Comparison of ENCODE assay signal across 1 fruit fly cellular context in genomic region chrX:5718476-5719012, dm6.
TF ChIP-seq lines count a peak whose summit lies in the region.

No protein-coding gene starts in this region.

TF ChIP-seq in whole organism, embryonic, 481 proteins besides CTCF, POLR2A, EP300 and RAD21 (continued from another document and continues in another):
- no peak for TF ChIP-seq pb (GFP tag; optimal IDR thresholded peaks at IDR 0.05; lab: Kevin White, UChicago)
- TF ChIP-seq ato (GFP tag; IDR thresholded peaks at IDR 0.05; lab: Robert Waterston, UW; ENCODE audit: partially characterized antibody) = no peak
- peak; percentile 1 for TF ChIP-seq run (tag; optimal IDR thresholded peaks at IDR 0.05; lab: Kevin White, UChicago)
- peak; percentile 64 for TF ChIP-seq CG31224 (GFP tag; IDR thresholded peaks at IDR 0.05; lab: Robert Waterston, UW)
- TF ChIP-seq CG4424 (GFP tag; optimal IDR thresholded peaks at IDR 0.05; lab: Kevin White, UChicago) = peak; percentile 17
- no peak for TF ChIP-seq dm (GFP tag; optimal IDR thresholded peaks at IDR 0.05; lab: Kevin White, UChicago)
- TF ChIP-seq Ravus (GFP tag; IDR thresholded peaks at IDR 0.05; lab: Robert Waterston, UW) = no peak; the same call in 1 of the 2 replicates
- no peak for TF ChIP-seq CG15073 (GFP tag; optimal IDR thresholded peaks at IDR 0.05; lab: Kevin White, UChicago)
- TF ChIP-seq ci (GFP tag; IDR thresholded peaks at IDR 0.05; lab: Robert Waterston, UW) = peak; percentile 63; the same call in 1 of the 3 replicates
- TF ChIP-seq so (GFP tag; IDR thresholded peaks at IDR 0.05; lab: Robert Waterston, UW) = peak; percentile 34; the same call in 1 of the 3 replicates
- TF ChIP-seq CG11504 (tag; optimal IDR thresholded peaks at IDR 0.05; lab: Kevin White, UChicago) = peak; percentile 71
- peak; percentile 83 for TF ChIP-seq CG18599 (GFP tag; optimal IDR thresholded peaks at IDR 0.05; lab: Kevin White, UChicago)
- peak; percentile 37 for TF ChIP-seq Chrac-16 (GFP tag; optimal IDR thresholded peaks at IDR 0.05; lab: Kevin White, UChicago)
- TF ChIP-seq kni (GFP tag; optimal IDR thresholded peaks at IDR 0.05; lab: Kevin White, UChicago) = no peak
- TF ChIP-seq MBD-R2 (GFP tag; IDR thresholded peaks at IDR 0.05; lab: Robert Waterston, UW) = peak; percentile 47; the same call in 1 of the 2 replicates
- peak; percentile 88 for TF ChIP-seq B-H2 (GFP tag; optimal IDR thresholded peaks at IDR 0.05; lab: Kevin White, UChicago)
- peak in 1 of 2 experiments; percentile 49 for TF ChIP-seq dpn (GFP tag; optimal IDR thresholded peaks at IDR 0.05; lab: Kevin White, UChicago)
- peak; percentile 66 for TF ChIP-seq CG10366 (GFP tag; IDR thresholded peaks at IDR 0.05; lab: Robert Waterston, UW)
- peak; percentile 56 for TF ChIP-seq dmrt99B (tag; optimal IDR thresholded peaks at IDR 0.05; lab: Kevin White, UChicago)
- TF ChIP-seq CG11696 (GFP tag; IDR thresholded peaks at IDR 0.05; lab: Robert Waterston, UW) = 0 out of 2 replicates have a peak, but pooled peaks have one; percentile 12
- TF ChIP-seq pfk (GFP tag; optimal IDR thresholded peaks at IDR 0.05; lab: Kevin White, UChicago) = no peak
- no peak for TF ChIP-seq CG15479 (GFP tag; optimal IDR thresholded peaks at IDR 0.05; lab: Kevin White, UChicago)
- TF ChIP-seq CG17802 (tag; optimal IDR thresholded peaks at IDR 0.05; lab: Kevin White, UChicago) = no peak
- peak; percentile 78 for TF ChIP-seq Ada2b (GFP tag; IDR thresholded peaks at IDR 0.05; lab: Robert Waterston, UW)
- no peak for TF ChIP-seq hkb (optimal IDR thresholded peaks at IDR 0.05; lab: Kevin White, UChicago)
- TF ChIP-seq hkb (GFP tag; IDR thresholded peaks at IDR 0.05; lab: Robert Waterston, UW) = peak; percentile 64; the same call in 1 of the 2 replicates
- no peak for TF ChIP-seq Spps (tag; optimal IDR thresholded peaks at IDR 0.05; lab: Kevin White, UChicago)
- peak; percentile 21; the same call in 1 of the 2 replicates for TF ChIP-seq Rx (GFP tag; IDR thresholded peaks at IDR 0.05; lab: Robert Waterston, UW)
- TF ChIP-seq CG8944 (GFP tag; optimal IDR thresholded peaks at IDR 0.05; lab: Kevin White, UChicago) = no peak
- TF ChIP-seq Dad (GFP tag; optimal IDR thresholded peaks at IDR 0.05; lab: Kevin White, UChicago) = no peak
- TF ChIP-seq CG14014 (GFP tag; IDR thresholded peaks at IDR 0.05; lab: Robert Waterston, UW) = peak; percentile 84
- no peak for TF ChIP-seq CG16779 (GFP tag; IDR thresholded peaks at IDR 0.05; lab: Robert Waterston, UW)
- peak; percentile 38; the same call in 1 of the 3 replicates for TF ChIP-seq otp (GFP tag; IDR thresholded peaks at IDR 0.05; lab: Robert Waterston, UW)
- peak; percentile 34 for TF ChIP-seq CG18262 (tag; optimal IDR thresholded peaks at IDR 0.05; lab: Kevin White, UChicago)
- 0 out of 3 replicates have a peak, but pooled peaks have one; percentile 17 for TF ChIP-seq C15 (GFP tag; IDR thresholded peaks at IDR 0.05; lab: Robert Waterston, UW)
- no peak for TF ChIP-seq CG8281 (tag; optimal IDR thresholded peaks at IDR 0.05; lab: Kevin White, UChicago)
- peak; percentile 80 for TF ChIP-seq CG9932 (GFP tag; IDR thresholded peaks at IDR 0.05; lab: Robert Waterston, UW)
- peak; percentile 55; the same call in 1 of the 3 replicates for TF ChIP-seq CG34422 (GFP tag; IDR thresholded peaks at IDR 0.05; lab: Robert Waterston, UW)
- peak; percentile 64; the same call in 2 of the 3 replicates for TF ChIP-seq CG6175 (GFP tag; IDR thresholded peaks at IDR 0.05; lab: Robert Waterston, UW)
- TF ChIP-seq CG13624 (GFP tag; optimal IDR thresholded peaks at IDR 0.05; lab: Kevin White, UChicago) = no peak
- peak; percentile 16; the same call in 1 of the 3 replicates for TF ChIP-seq ase (GFP tag; IDR thresholded peaks at IDR 0.05; lab: Robert Waterston, UW)
- TF ChIP-seq lmd (GFP tag; IDR thresholded peaks at IDR 0.05; lab: Robert Waterston, UW) = peak; percentile 71; the same call in 1 of the 2 replicates
- no peak for TF ChIP-seq CG1024 (GFP tag; IDR thresholded peaks at IDR 0.05; lab: Robert Waterston, UW)
- peak; percentile 79 for TF ChIP-seq CG11456 (GFP tag; IDR thresholded peaks at IDR 0.05; lab: Robert Waterston, UW)
- no peak for TF ChIP-seq nerfin-1 (tag; optimal IDR thresholded peaks at IDR 0.05; lab: Kevin White, UChicago)
- TF ChIP-seq psq (GFP tag; optimal IDR thresholded peaks at IDR 0.05; lab: Kevin White, UChicago) = no peak
- TF ChIP-seq fd102C (GFP tag; optimal IDR thresholded peaks at IDR 0.05; lab: Kevin White, UChicago) = no peak
- no peak for TF ChIP-seq h (optimal IDR thresholded peaks at IDR 0.05; lab: Kevin White, UChicago)
- TF ChIP-seq Hey (tag; optimal IDR thresholded peaks at IDR 0.05; lab: Kevin White, UChicago) = no peak
- TF ChIP-seq sim (GFP tag; IDR thresholded peaks at IDR 0.05; lab: Robert Waterston, UW) = no peak
- no peak for TF ChIP-seq CG2875 (GFP tag; optimal IDR thresholded peaks at IDR 0.05; lab: Kevin White, UChicago)
- TF ChIP-seq CG11093 (GFP tag; IDR thresholded peaks at IDR 0.05; lab: Robert Waterston, UW) = no peak
- TF ChIP-seq Ets97D (GFP tag; optimal IDR thresholded peaks at IDR 0.05; lab: Kevin White, UChicago) = no peak
- no peak for TF ChIP-seq Lpt (GFP tag; optimal IDR thresholded peaks at IDR 0.05; lab: Kevin White, UChicago)
- peak; percentile 79 for TF ChIP-seq Fer1 (GFP tag; optimal IDR thresholded peaks at IDR 0.05; lab: Kevin White, UChicago)
- TF ChIP-seq CG2712 (tag; optimal IDR thresholded peaks at IDR 0.05; lab: Kevin White, UChicago) = peak; percentile 56
- TF ChIP-seq Adf1 (GFP tag; IDR thresholded peaks at IDR 0.05; lab: Robert Waterston, UW) = peak; percentile 50
- no peak for TF ChIP-seq CG12744 (GFP tag; optimal IDR thresholded peaks at IDR 0.05; lab: Kevin White, UChicago)
- no peak for TF ChIP-seq Usf (GFP tag; optimal IDR thresholded peaks at IDR 0.05; lab: Kevin White, UChicago)
- no peak for TF ChIP-seq zen (tag; optimal IDR thresholded peaks at IDR 0.05; lab: Kevin White, UChicago)
- no peak for TF ChIP-seq wek (GFP tag; optimal IDR thresholded peaks at IDR 0.05; lab: Kevin White, UChicago)
- TF ChIP-seq Gug (GFP tag; IDR thresholded peaks at IDR 0.05; lab: Robert Waterston, UW) = peak; percentile 66; the same call in 2 of the 4 replicates
- TF ChIP-seq CG16815 (GFP tag; optimal IDR thresholded peaks at IDR 0.05; lab: Kevin White, UChicago) = peak; percentile 37
- 0 out of 2 replicates have a peak, but pooled peaks have one; percentile 35 for TF ChIP-seq CG31441 (GFP tag; IDR thresholded peaks at IDR 0.05; lab: Robert Waterston, UW)
- TF ChIP-seq Dek (tag; optimal IDR thresholded peaks at IDR 0.05; lab: Kevin White, UChicago) = peak; percentile 68
- TF ChIP-seq Sox100B (GFP tag; optimal IDR thresholded peaks at IDR 0.05; lab: Kevin White, UChicago) = no peak
- no peak for TF ChIP-seq CG10431 (GFP tag; optimal IDR thresholded peaks at IDR 0.05; lab: Kevin White, UChicago)
- TF ChIP-seq wdn (GFP tag; IDR thresholded peaks at IDR 0.05; lab: Robert Waterston, UW) = peak; percentile 69
- TF ChIP-seq grau (tag; optimal IDR thresholded peaks at IDR 0.05; lab: Kevin White, UChicago) = peak; percentile 91
- peak; percentile 82 for TF ChIP-seq dysf (GFP tag; IDR thresholded peaks at IDR 0.05; lab: Robert Waterston, UW)
- TF ChIP-seq CG17186 (GFP tag; optimal IDR thresholded peaks at IDR 0.05; lab: Kevin White, UChicago) = no peak
- TF ChIP-seq E2f2 (GFP tag; IDR thresholded peaks at IDR 0.05; lab: Robert Waterston, UW) = peak; percentile 38; the same call in 1 of the 2 replicates
- no peak for TF ChIP-seq CG9609 (GFP tag; optimal IDR thresholded peaks at IDR 0.05; lab: Kevin White, UChicago)
- peak; percentile 5 for TF ChIP-seq CG17829 (tag; optimal IDR thresholded peaks at IDR 0.05; lab: Kevin White, UChicago)
- TF ChIP-seq GATAe (GFP tag; conservative IDR thresholded peaks at IDR 0.05; lab: Robert Waterston, UW) = peak; percentile 20; the same call in 1 of the 2 replicates
- peak in 1 of 2 experiments; percentile 8 for TF ChIP-seq insv (GFP tag; optimal IDR thresholded peaks at IDR 0.05; lab: Kevin White, UChicago)
- no peak for TF ChIP-seq CG8765 (GFP tag; IDR thresholded peaks at IDR 0.05; lab: Robert Waterston, UW)
- peak; percentile 44 for TF ChIP-seq CG18619 (GFP tag; optimal IDR thresholded peaks at IDR 0.05; lab: Kevin White, UChicago)
- TF ChIP-seq CG9215 (GFP tag; IDR thresholded peaks at IDR 0.05; lab: Robert Waterston, UW) = peak; percentile 64; the same call in 1 of the 2 replicates
- TF ChIP-seq sisA (GFP tag; IDR thresholded peaks at IDR 0.05; lab: Robert Waterston, UW) = peak; percentile 57
- no peak for TF ChIP-seq pum (GFP tag; optimal IDR thresholded peaks at IDR 0.05; lab: Kevin White, UChicago)
- peak; percentile 23 for TF ChIP-seq Nf-YC (tag; optimal IDR thresholded peaks at IDR 0.05; lab: Kevin White, UChicago)
- TF ChIP-seq NK7.1 (GFP tag; optimal IDR thresholded peaks at IDR 0.05; lab: Kevin White, UChicago) = no peak
- peak; percentile 64 for TF ChIP-seq CG17359 (tag; optimal IDR thresholded peaks at IDR 0.05; lab: Kevin White, UChicago)
- TF ChIP-seq fd96Cb (tag; optimal IDR thresholded peaks at IDR 0.05; lab: Kevin White, UChicago) = peak; percentile 19
- no peak for TF ChIP-seq zen2 (GFP tag; IDR thresholded peaks at IDR 0.05; lab: Robert Waterston, UW; ENCODE audit: partially characterized antibody)
- TF ChIP-seq dati (GFP tag; IDR thresholded peaks at IDR 0.05; lab: Robert Waterston, UW) = no peak
- no peak for TF ChIP-seq Jarid2 (GFP tag; optimal IDR thresholded peaks at IDR 0.05; lab: Kevin White, UChicago)
- peak; percentile 92 for TF ChIP-seq sug (tag; optimal IDR thresholded peaks at IDR 0.05; lab: Kevin White, UChicago)
- TF ChIP-seq repo (GFP tag; optimal IDR thresholded peaks at IDR 0.05; lab: Kevin White, UChicago) = no peak
- TF ChIP-seq Meics (GFP tag; optimal IDR thresholded peaks at IDR 0.05; lab: Kevin White, UChicago) = peak; percentile 80
- TF ChIP-seq CG2129 (GFP tag; IDR thresholded peaks at IDR 0.05; lab: Robert Waterston, UW; ENCODE audit: partially characterized antibody) = no peak
- TF ChIP-seq tio (GFP tag; optimal IDR thresholded peaks at IDR 0.05; lab: Kevin White, UChicago) = peak; percentile 28
- TF ChIP-seq trem (tag; optimal IDR thresholded peaks at IDR 0.05; lab: Kevin White, UChicago) = no peak
- no peak for TF ChIP-seq CG6272 (GFP tag; IDR thresholded peaks at IDR 0.05; lab: Robert Waterston, UW)
- TF ChIP-seq CG4730 (GFP tag; IDR thresholded peaks at IDR 0.05; lab: Robert Waterston, UW) = peak; percentile 57; the same call in 1 of the 2 replicates
- TF ChIP-seq CG18476 (GFP tag; optimal IDR thresholded peaks at IDR 0.05; lab: Kevin White, UChicago) = no peak
- peak; percentile 56 for TF ChIP-seq BtbVII (GFP tag; optimal IDR thresholded peaks at IDR 0.05; lab: Kevin White, UChicago)
- TF ChIP-seq HLH3B (GFP tag; IDR thresholded peaks at IDR 0.05; lab: Robert Waterston, UW) = peak; percentile 50; the same call in 1 of the 2 replicates
- TF ChIP-seq ac (GFP tag; optimal IDR thresholded peaks at IDR 0.05; lab: Kevin White, UChicago) = no peak
- TF ChIP-seq da (GFP tag; optimal IDR thresholded peaks at IDR 0.05; lab: Kevin White, UChicago) = no peak
- TF ChIP-seq sr (GFP tag; IDR thresholded peaks at IDR 0.05; lab: Robert Waterston, UW) = no peak
- no peak for TF ChIP-seq vnd (GFP tag; IDR thresholded peaks at IDR 0.05; lab: Robert Waterston, UW; ENCODE audit: partially characterized antibody)
- no peak for TF ChIP-seq ro (GFP tag; IDR thresholded peaks at IDR 0.05; lab: Robert Waterston, UW)
- TF ChIP-seq CG10209 (GFP tag; optimal IDR thresholded peaks at IDR 0.05; lab: Kevin White, UChicago) = peak; percentile 65
- TF ChIP-seq CG7839 (tag; optimal IDR thresholded peaks at IDR 0.05; lab: Kevin White, UChicago) = peak; percentile 79
- peak; percentile 46 for TF ChIP-seq CG7556 (GFP tag; optimal IDR thresholded peaks at IDR 0.05; lab: Kevin White, UChicago)
- peak; percentile 76 for TF ChIP-seq vvl (GFP tag; IDR thresholded peaks at IDR 0.05; lab: Robert Waterston, UW)
- TF ChIP-seq Dip2 (GFP tag; IDR thresholded peaks at IDR 0.05; lab: Robert Waterston, UW) = no peak
- TF ChIP-seq CG7786 (GFP tag; optimal IDR thresholded peaks at IDR 0.05; lab: Kevin White, UChicago) = no peak
- peak; percentile 15 for TF ChIP-seq az2 (GFP tag; optimal IDR thresholded peaks at IDR 0.05; lab: Kevin White, UChicago)
- 0 out of 2 replicates have a peak, but pooled peaks have one; percentile 34 for TF ChIP-seq CkIIα-i1 (GFP tag; IDR thresholded peaks at IDR 0.05; lab: Robert Waterston, UW)
- no peak for TF ChIP-seq tx (GFP tag; optimal IDR thresholded peaks at IDR 0.05; lab: Kevin White, UChicago)
- no peak for TF ChIP-seq pita (GFP tag; optimal IDR thresholded peaks at IDR 0.05; lab: Kevin White, UChicago)
- TF ChIP-seq cg (GFP tag; optimal IDR thresholded peaks at IDR 0.05; lab: Kevin White, UChicago) = no peak
- peak; percentile 52 for TF ChIP-seq CG17568 (GFP tag; optimal IDR thresholded peaks at IDR 0.05; lab: Kevin White, UChicago)
- peak; percentile 25; the same call in 1 of the 2 replicates for TF ChIP-seq cas (GFP tag; IDR thresholded peaks at IDR 0.05; lab: Robert Waterston, UW)
- no peak for TF ChIP-seq CG8290 (GFP tag; optimal IDR thresholded peaks at IDR 0.05; lab: Kevin White, UChicago)
- TF ChIP-seq CG8290 (tag; optimal IDR thresholded peaks at IDR 0.05; lab: Kevin White, UChicago) = peak in 1 of 2 experiments; percentile 3
- peak; percentile 24 for TF ChIP-seq nmo (GFP tag; optimal IDR thresholded peaks at IDR 0.05; lab: Kevin White, UChicago)
- no peak for TF ChIP-seq CG11398 (GFP tag; optimal IDR thresholded peaks at IDR 0.05; lab: Kevin White, UChicago)
- peak; percentile 38 for TF ChIP-seq CG10274 (GFP tag; optimal IDR thresholded peaks at IDR 0.05; lab: Kevin White, UChicago)
- no peak for TF ChIP-seq Lhr (GFP tag; optimal IDR thresholded peaks at IDR 0.05; lab: Kevin White, UChicago)
- peak; percentile 14 for TF ChIP-seq Dip3 (GFP tag; optimal IDR thresholded peaks at IDR 0.05; lab: Kevin White, UChicago)
- TF ChIP-seq ab (GFP tag; optimal IDR thresholded peaks at IDR 0.05; lab: Kevin White, UChicago) = no peak
- TF ChIP-seq Nf-YA (GFP tag; IDR thresholded peaks at IDR 0.05; lab: Robert Waterston, UW) = no peak
- no peak for TF ChIP-seq zf30C (GFP tag; optimal IDR thresholded peaks at IDR 0.05; lab: Kevin White, UChicago)
- peak; percentile 71 for TF ChIP-seq caup (GFP tag; optimal IDR thresholded peaks at IDR 0.05; lab: Kevin White, UChicago; ENCODE audit: severe bottlenecking)
- TF ChIP-seq Hsf (GFP tag; optimal IDR thresholded peaks at IDR 0.05; lab: Kevin White, UChicago) = no peak
- no peak for TF ChIP-seq Kr (GFP tag; optimal IDR thresholded peaks at IDR 0.05; lab: Kevin White, UChicago)
- TF ChIP-seq Atf-2 (GFP tag; optimal IDR thresholded peaks at IDR 0.05; lab: Kevin White, UChicago) = no peak
